Fruit fly (Drosophila melanogaster) whole organism, wandering third instar larva: ENCODE measurements around the gene kmr.

ENCODE experiments used
- Dfd ChIP-seq: fragments of >200 bp; optimal IDR thresholded peaks from 2 replicates; lab custom pipeline; 2017; ENCODE audit warnings: missing biosample characterization, missing genetic modification characterization
- GATAd ChIP-seq: sonication (Bioruptor generic); optimal IDR thresholded peaks from 2 replicates; lab custom pipeline; 2016; ENCODE audit warnings: missing biosample characterization, missing genetic modification characterization
- Jra ChIP-seq: sonication (Bioruptor generic); optimal IDR thresholded peaks from 2 replicates; lab custom pipeline; 2016; ENCODE audit warnings: missing biosample characterization, missing genetic modification characterization
- Mio ChIP-seq: sonication (Bioruptor generic); optimal IDR thresholded peaks from 2 replicates; lab custom pipeline; 2016; ENCODE audit warnings: missing biosample characterization, missing genetic modification characterization
- Myc ChIP-seq: fragments of >200 bp; optimal IDR thresholded peaks from 2 replicates; lab custom pipeline; 2017
- OdsH ChIP-seq: fragments of 200-800 bp; sonication (Bioruptor generic); optimal IDR thresholded peaks from 2 replicates; lab custom pipeline; 2016; ENCODE audit warnings: missing biosample characterization, mild to moderate bottlenecking, missing genetic modification characterization
- Sp1 ChIP-seq: fragments of 200-800 bp; sonication (Bioruptor generic); optimal IDR thresholded peaks from 3 replicates; lab custom pipeline; 2019; ENCODE audit warnings: missing biosample characterization, mild to moderate bottlenecking, missing genetic modification characterization, moderate library complexity
- dl ChIP-seq, 2 experiments: fragments of 175-275, 200-275 bp in 1 of 2; fragments of 200-275 bp in 1 of 2; sonication (Bioruptor generic); optimal IDR thresholded peaks; lab custom pipeline; 2018; ENCODE audit warnings: mild to moderate bottlenecking in 2 of 2, missing biosample characterization in 2 of 2, missing genetic modification characterization in 2 of 2, moderate library complexity in 2 of 2; ENCODE audit not compliant: partially characterized antibody in 2 of 2, insufficient read depth in 1 of 2
- lola ChIP-seq: fragments of >200 bp; optimal IDR thresholded peaks from 2 replicates; lab custom pipeline; 2017; ENCODE audit warnings: missing biosample characterization, missing genetic modification characterization
- pan ChIP-seq: fragments of >200 bp; optimal IDR thresholded peaks from 2 replicates; lab custom pipeline; 2017
- rgr ChIP-seq: fragments of 200-800 bp; sonication (Bioruptor generic); optimal IDR thresholded peaks from 3 replicates; lab custom pipeline; 2016; ENCODE audit warnings: missing biosample characterization, mild to moderate bottlenecking, missing genetic modification characterization
- sage ChIP-seq: fragments of 200-800 bp; sonication (Bioruptor generic); optimal IDR thresholded peaks from 2 replicates; lab custom pipeline; 2016; ENCODE audit warnings: missing biosample characterization, mild to moderate bottlenecking, missing genetic modification characterization
- tai ChIP-seq: sonication (Bioruptor generic); optimal IDR thresholded peaks from 2 replicates; lab custom pipeline; 2016; ENCODE audit warnings: missing biosample characterization, missing genetic modification characterization
- usp ChIP-seq: fragments of >200 bp; optimal IDR thresholded peaks from 2 replicates; lab custom pipeline; 2017; ENCODE audit warnings: missing biosample characterization, missing genetic modification characterization

- TF ChIP-seq Mio (GFP tag; lab: Kevin White, UChicago) (no peak), tai (GFP tag; lab: Kevin White, UChicago) (no peak), Jra (GFP tag; lab: Kevin White, UChicago) (no peak), OdsH (no peak), usp (no peak), lola (GFP tag; lab: Kevin White, UChicago) (no peak), sage (GFP tag; lab: Kevin White, UChicago) (no peak), Dfd (GFP tag; lab: Kevin White, UChicago) (no peak), Sp1 (GFP tag; lab: Kevin White, UChicago) (no peak), pan (lab: Kevin White, UChicago) (no peak), Myc (lab: Kevin White, UChicago) (no peak), dl (GFP tag; optimal IDR thresholded peaks at IDR 0.05; lab: Kevin White, UChicago; ENCODE audit: insufficient read depth in 1 of 2, partially characterized antibody in 2 of 2) (no peak), rgr (GFP tag; lab: Kevin White, UChicago) (no peak), GATAd (GFP tag; lab: Kevin White, UChicago) (no peak)
These were observed 14.3 kb upstream of the kmr start, which contains the start of gene f-cup for dm6 chr3R:13700738-13701137.
